Fruit fly (Drosophila melanogaster): ENCODE results near the gene ddbt.

ddbt gene

dm6 chr3L:316784-317183 is at the start of gene ddbt:
Gene ddbt, plus strand, starts transcription at chr3L:317084.
- TF ChIP-seq insv (optimal IDR thresholded peaks at IDR 0.05) (no peak), h (optimal IDR thresholded peaks at IDR 0.05) (no peak), Myc (optimal IDR thresholded peaks at IDR 0.05) (no peak), Sin3A (optimal IDR thresholded peaks at IDR 0.05) (no peak), ttk (optimal IDR thresholded peaks at IDR 0.05) (no peak), psq (optimal IDR thresholded peaks at IDR 0.05) (no peak)

dm6 chr3L:267618-268017 is 49.3 kb upstream of the ddbt start:
- no peak for TF ChIP-seq Myc (optimal IDR thresholded peaks at IDR 0.05)
- no peak for TF ChIP-seq Sin3A (optimal IDR thresholded peaks at IDR 0.05)
- no peak for TF ChIP-seq ttk (optimal IDR thresholded peaks at IDR 0.05)
- TF ChIP-seq insv (optimal IDR thresholded peaks at IDR 0.05): no peak
- no peak for TF ChIP-seq h (optimal IDR thresholded peaks at IDR 0.05)
- no peak for TF ChIP-seq psq (optimal IDR thresholded peaks at IDR 0.05)

dm6 chr3L:270760-271500 is 46.0 kb upstream of the ddbt start, which contains the start of gene miple2:
Gene miple2, plus strand, starts transcription at chr3L:271200.
- no peak for TF ChIP-seq ttk (optimal IDR thresholded peaks at IDR 0.05)
- no peak for TF ChIP-seq insv (optimal IDR thresholded peaks at IDR 0.05)
- TF ChIP-seq Myc (optimal IDR thresholded peaks at IDR 0.05): no peak
- TF ChIP-seq Sin3A (optimal IDR thresholded peaks at IDR 0.05): no peak
- TF ChIP-seq psq (optimal IDR thresholded peaks at IDR 0.05): no peak
- TF ChIP-seq h (optimal IDR thresholded peaks at IDR 0.05): no peak

dm6 chr3L:271501-272249 is 45.2 kb upstream of the ddbt start:
- TF ChIP-seq ttk (optimal IDR thresholded peaks at IDR 0.05) (no peak), h (optimal IDR thresholded peaks at IDR 0.05) (no peak), Sin3A (optimal IDR thresholded peaks at IDR 0.05) (no peak), insv (optimal IDR thresholded peaks at IDR 0.05) (no peak), Myc (optimal IDR thresholded peaks at IDR 0.05) (no peak), psq (optimal IDR thresholded peaks at IDR 0.05) (no peak)

DNA sequence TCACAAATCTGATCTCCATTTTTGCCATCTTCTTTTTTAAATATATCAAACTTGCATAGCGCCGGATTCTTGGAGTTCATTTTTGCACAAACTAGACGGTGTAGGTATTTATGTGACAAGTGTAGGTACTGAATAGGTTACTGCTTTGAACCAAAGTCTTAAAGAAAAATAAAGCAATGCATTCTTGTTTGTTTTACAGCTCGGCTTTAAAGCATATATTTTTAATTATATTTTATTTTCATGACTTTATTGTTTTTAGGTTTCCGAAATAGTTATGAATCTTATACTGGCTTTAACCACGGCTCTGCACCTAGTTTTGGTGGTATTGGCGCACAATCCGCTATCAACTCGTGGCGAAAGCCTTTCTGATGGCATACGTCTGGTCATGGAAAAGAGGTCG is 43.6 kb upstream of the ddbt start, which contains the start of gene CG32845:
TSS of gene CG32845 (minus strand) at position 101 of the 400 bp plus-strand sequence.
- TF ChIP-seq Myc (optimal IDR thresholded peaks at IDR 0.05) (no peak), insv (optimal IDR thresholded peaks at IDR 0.05) (no peak), psq (optimal IDR thresholded peaks at IDR 0.05) (no peak), ttk (optimal IDR thresholded peaks at IDR 0.05) (no peak), h (optimal IDR thresholded peaks at IDR 0.05) (no peak), Sin3A (optimal IDR thresholded peaks at IDR 0.05) (no peak)

DNA sequence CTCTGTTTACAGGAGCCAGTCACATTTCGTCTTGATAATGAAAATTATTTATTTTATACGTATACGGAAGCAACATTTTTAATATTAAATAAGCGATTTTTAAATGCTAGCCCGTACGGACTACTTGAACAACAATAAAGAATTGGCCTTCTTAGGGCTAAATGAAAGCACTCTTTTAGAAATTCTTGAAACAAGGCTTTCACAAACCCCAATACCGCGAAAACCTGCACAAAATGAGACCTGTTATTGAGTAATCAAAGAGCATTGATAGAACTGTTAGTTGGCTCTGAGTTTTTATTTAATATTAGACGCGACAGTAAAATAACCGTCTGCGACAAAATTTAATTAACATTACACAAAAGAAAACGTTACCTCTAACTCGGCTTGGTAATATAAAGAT is 42.0 kb upstream of the ddbt start, which contains the start of gene ttm2:
TSS of gene ttm2 (plus strand) at position 301 of the 400 bp plus-strand sequence.
- TF ChIP-seq Sin3A (optimal IDR thresholded peaks at IDR 0.05) (no peak), Myc (optimal IDR thresholded peaks at IDR 0.05) (no peak), h (optimal IDR thresholded peaks at IDR 0.05) (no peak), insv (optimal IDR thresholded peaks at IDR 0.05) (no peak), ttk (optimal IDR thresholded peaks at IDR 0.05) (no peak), psq (optimal IDR thresholded peaks at IDR 0.05) (no peak)

DNA sequence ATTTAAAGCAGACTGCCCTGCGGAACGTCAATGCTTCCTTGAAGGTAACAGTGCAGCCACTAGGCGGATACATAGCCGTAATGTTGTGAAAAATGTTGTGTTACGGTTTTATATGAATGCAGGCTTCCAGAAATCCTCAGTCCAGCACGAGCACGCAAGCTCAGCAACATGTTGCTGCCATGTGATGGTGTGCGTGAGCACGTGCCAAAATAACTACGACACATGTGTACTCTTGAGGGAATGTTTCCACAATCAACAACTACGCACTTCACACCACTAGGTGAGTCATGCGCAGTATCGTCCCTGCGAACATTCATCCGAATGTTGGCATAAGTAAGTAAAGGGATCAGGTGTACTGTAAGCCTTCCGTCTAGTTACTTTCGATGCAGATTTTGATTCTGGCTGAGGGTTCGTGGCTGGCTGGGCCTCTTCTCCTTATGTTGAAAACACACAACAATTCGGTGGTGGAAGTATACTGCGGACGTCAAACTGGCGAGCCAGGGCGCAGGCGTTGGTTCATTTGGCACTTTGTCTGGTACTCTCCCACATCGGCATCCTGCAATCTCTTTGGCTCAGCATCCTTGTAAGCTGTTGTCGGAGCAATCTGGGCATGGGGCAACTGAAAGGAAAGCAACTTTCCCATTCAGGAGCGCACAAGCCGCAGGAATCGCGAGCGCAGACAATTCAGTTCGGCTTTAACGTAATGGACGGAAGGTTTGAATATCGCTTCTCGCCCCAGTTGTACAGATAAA is 40.0 kb upstream of the ddbt start, which contains the start of gene RhoGEF3:
TSS of gene RhoGEF3 (plus strand) at position 702 of the 752 bp plus-strand sequence.
- TF ChIP-seq insv (optimal IDR thresholded peaks at IDR 0.05): no peak
- TF ChIP-seq Sin3A (optimal IDR thresholded peaks at IDR 0.05): no peak
- TF ChIP-seq psq (optimal IDR thresholded peaks at IDR 0.05): no peak
- no peak for TF ChIP-seq ttk (optimal IDR thresholded peaks at IDR 0.05)
- TF ChIP-seq h (optimal IDR thresholded peaks at IDR 0.05): no peak
- TF ChIP-seq Myc (optimal IDR thresholded peaks at IDR 0.05): no peak

DNA sequence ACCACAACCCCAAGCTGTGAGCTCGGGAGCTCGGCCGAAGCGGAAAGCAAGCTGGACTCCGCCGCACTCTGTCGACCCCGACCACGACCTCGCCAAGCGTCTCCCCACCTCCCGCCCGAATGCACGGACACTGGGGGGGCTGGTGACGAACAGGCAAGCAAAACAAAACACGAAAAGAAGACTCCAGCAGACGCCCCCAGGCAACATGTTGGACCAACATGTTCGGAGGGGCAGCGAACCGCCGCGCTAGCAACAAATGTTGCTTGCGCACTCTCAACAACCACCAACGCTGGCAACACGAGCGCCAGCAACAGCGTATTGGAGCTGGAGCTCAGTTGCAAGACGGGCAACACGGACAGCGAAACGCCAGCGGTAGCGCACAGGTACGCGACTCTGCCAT is 34.6 kb upstream of the ddbt start:
- no peak for TF ChIP-seq psq (optimal IDR thresholded peaks at IDR 0.05)
- no peak for TF ChIP-seq insv (optimal IDR thresholded peaks at IDR 0.05)
- TF ChIP-seq ttk (optimal IDR thresholded peaks at IDR 0.05): no peak
- TF ChIP-seq h (optimal IDR thresholded peaks at IDR 0.05): no peak
- TF ChIP-seq Sin3A (optimal IDR thresholded peaks at IDR 0.05): no peak
- no peak for TF ChIP-seq Myc (optimal IDR thresholded peaks at IDR 0.05)

DNA sequence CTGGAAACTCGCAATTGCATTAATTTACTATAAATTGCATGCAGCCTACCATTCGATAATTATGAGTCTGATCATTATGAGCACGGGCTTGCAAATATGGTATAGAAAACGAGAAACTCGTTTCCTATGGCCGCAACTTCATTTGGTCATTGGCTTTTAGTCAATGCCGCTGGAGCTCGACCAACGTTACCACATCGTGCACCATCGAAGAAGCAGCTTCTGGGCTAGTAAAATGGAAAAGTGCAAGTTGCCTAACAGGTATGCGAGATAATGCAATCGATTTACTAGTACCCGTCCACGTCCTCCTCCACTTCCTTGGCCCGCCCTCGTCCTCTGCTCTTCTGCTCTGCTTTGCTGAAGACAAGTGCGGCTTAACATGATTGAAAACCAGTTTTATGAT is 32.6 kb upstream of the ddbt start:
- TF ChIP-seq Myc (optimal IDR thresholded peaks at IDR 0.05): no peak
- no peak for TF ChIP-seq psq (optimal IDR thresholded peaks at IDR 0.05)
- no peak for TF ChIP-seq insv (optimal IDR thresholded peaks at IDR 0.05)
- no peak for TF ChIP-seq Sin3A (optimal IDR thresholded peaks at IDR 0.05)
- no peak for TF ChIP-seq h (optimal IDR thresholded peaks at IDR 0.05)
- no peak for TF ChIP-seq ttk (optimal IDR thresholded peaks at IDR 0.05)

dm6 chr3L:291583-292145 is 25.2 kb upstream of the ddbt start:
- no peak for TF ChIP-seq h (optimal IDR thresholded peaks at IDR 0.05)
- no peak for TF ChIP-seq insv (optimal IDR thresholded peaks at IDR 0.05)
- no peak for TF ChIP-seq ttk (optimal IDR thresholded peaks at IDR 0.05)
- no peak for TF ChIP-seq Myc (optimal IDR thresholded peaks at IDR 0.05)
- TF ChIP-seq Sin3A (optimal IDR thresholded peaks at IDR 0.05): no peak
- TF ChIP-seq psq (optimal IDR thresholded peaks at IDR 0.05): no peak

dm6 chr3L:292146-292776 is 24.6 kb upstream of the ddbt start:
- TF ChIP-seq insv (optimal IDR thresholded peaks at IDR 0.05) (no peak), psq (optimal IDR thresholded peaks at IDR 0.05) (no peak), h (optimal IDR thresholded peaks at IDR 0.05) (no peak), Sin3A (optimal IDR thresholded peaks at IDR 0.05) (no peak), ttk (optimal IDR thresholded peaks at IDR 0.05) (no peak), Myc (optimal IDR thresholded peaks at IDR 0.05) (no peak)
